Worm (Caenorhabditis elegans) whole organism, L2 larva: ENCODE data around the gene F12F6.1.

ENCODE experiments used
- ZK546.5 ChIP-seq: sonication (generic microtip); optimal IDR thresholded peaks from 2 replicates; lab custom pipeline; 2017; ENCODE audit warnings: missing biosample characterization, missing genetic modification characterization
- ama-1 ChIP-seq: fragments of 150-350 bp; optimal IDR thresholded peaks from 2 replicates; lab custom pipeline; 2018; ENCODE audit warnings: inconsistent platforms
- lin-39 ChIP-seq: fragments of 150-350 bp; optimal IDR thresholded peaks from 2 replicates; lab custom pipeline; 2014; ENCODE audit warnings: missing biosample characterization, missing genetic modification reagents, missing genetic modification characterization
- skn-1 ChIP-seq: sonication (generic microtip); optimal IDR thresholded peaks from 2 replicates; lab custom pipeline; 2017; ENCODE audit warnings: missing biosample characterization, missing genetic modification characterization
- snpc-4 ChIP-seq: fragments of 150-350 bp; optimal IDR thresholded peaks from 2 replicates; lab custom pipeline; 2014; ENCODE audit warnings: missing biosample characterization, missing genetic modification characterization

- no peak for TF ChIP-seq lin-39 (tag; lab: Kevin White, UChicago)
- TF ChIP-seq skn-1, result no peak
- TF ChIP-seq ZK546.5, result no peak
- no peak for TF ChIP-seq snpc-4
- no peak for TF ChIP-seq ama-1 (lab: Kevin White, UChicago)
These were observed 14.0 kb upstream of the F12F6.1 start for ce11 chrIV:11569795-11570194.
